Worm (Caenorhabditis elegans) whole organism, young adult: ENCODE measurements around the gene anmt-3.

Experiments
- B0261.1 ChIP-seq: sonication (generic microtip); optimal IDR thresholded peaks from 2 replicates; lab custom pipeline; 2016; ENCODE audit warnings: mild to moderate bottlenecking, missing genetic modification characterization, moderate library complexity, missing compliant biosample characterization
- F22D6.2 ChIP-seq: sonication (generic microtip); optimal IDR thresholded peaks from 2 replicates; lab custom pipeline; 2016; ENCODE audit warnings: mild to moderate bottlenecking, missing genetic modification characterization, missing compliant biosample characterization
- F55B11.4 ChIP-seq: sonication (generic microtip); optimal IDR thresholded peaks from 2 replicates; lab custom pipeline; 2016; ENCODE audit warnings: missing compliant biosample characterization, missing genetic modification characterization, borderline replicate concordance; ENCODE audit not compliant: insufficient read depth
- K12H6.12 ChIP-seq: fragments of 200-800 bp; sonication (Bioruptor generic); optimal IDR thresholded peaks from 2 replicates; lab custom pipeline; 2018; ENCODE audit warnings: mild to moderate bottlenecking, missing genetic modification characterization, missing compliant biosample characterization
- Y53F4B.3 ChIP-seq: fragments of 200-800 bp; sonication (Bioruptor generic); IDR thresholded peaks from 2 replicates; pipeline ENCODE4 v1.3.6; 2022; ENCODE audit warnings: missing genetic modification reagents, missing genetic modification characterization, missing compliant biosample characterization
- ama-1 ChIP-seq, 3 experiments: fragments of 150-350 bp in 1 of 3; sonication (generic microtip) in 2 of 3; optimal IDR thresholded peaks; 2 replicates each; lab custom pipeline; 2014 to 2018; ENCODE audit warnings: missing biosample characterization in 2 of 3, missing genetic modification characterization in 2 of 3, missing genetic modification reagents in 2 of 3
- attf-3 ChIP-seq: fragments of 200-800 bp; sonication (Bioruptor generic); conservative IDR thresholded peaks from 2 replicates; pipeline ENCODE4 v1.3.6; 2022; ENCODE audit warnings: missing genetic modification reagents, missing genetic modification characterization, missing compliant biosample characterization
- attf-5 ChIP-seq: fragments of 200-800 bp; sonication (Bioruptor generic); optimal IDR thresholded peaks from 2 replicates; lab custom pipeline; 2018; ENCODE audit warnings: mild to moderate bottlenecking, missing genetic modification characterization, missing compliant biosample characterization
- cebp-1 ChIP-seq, 2 experiments: fragments of 200-800 bp in 1 of 2; sonication (Bioruptor generic) in 1 of 2; sonication (generic microtip) in 1 of 2; IDR thresholded peaks in 1 of 2; optimal IDR thresholded peaks in 1 of 2; 2 replicates each; pipeline versions ENCODE4 v1.3.6 to Lab custom; 2017 to 2022; ENCODE audit warnings: missing compliant biosample characterization in 2 of 2, missing genetic modification characterization in 2 of 2, mild to moderate bottlenecking in 1 of 2, missing genetic modification reagents in 1 of 2, moderate library complexity in 1 of 2
- ceh-100 ChIP-seq: fragments of 200-800 bp; sonication (Bioruptor generic); IDR thresholded peaks from 2 replicates; pipeline ENCODE4 v1.3.6; 2022; ENCODE audit warnings: missing genetic modification reagents, missing genetic modification characterization, missing compliant biosample characterization
- ceh-79 ChIP-seq: sonication (generic microtip); optimal IDR thresholded peaks from 2 replicates; lab custom pipeline; 2017; ENCODE audit warnings: mild to moderate bottlenecking, missing genetic modification characterization, missing compliant biosample characterization
- die-1 ChIP-seq: sonication (generic microtip); optimal IDR thresholded peaks from 2 replicates; lab custom pipeline; 2016; ENCODE audit warnings: missing genotype, mild to moderate bottlenecking, missing genetic modification characterization, missing compliant biosample characterization
- dox-1 ChIP-seq: fragments of 200-800 bp; sonication (Bioruptor generic); IDR thresholded peaks from 2 replicates; pipeline ENCODE4 v1.3.6; 2022; ENCODE audit warnings: missing genetic modification reagents, missing genetic modification characterization, missing compliant biosample characterization
- dpff-1 ChIP-seq: sonication (generic microtip); optimal IDR thresholded peaks from 2 replicates; lab custom pipeline; 2017; ENCODE audit warnings: mild to moderate bottlenecking, missing genetic modification characterization, missing compliant biosample characterization
- egl-44 ChIP-seq: fragments of 200-800 bp; sonication (Bioruptor generic); IDR thresholded peaks from 2 replicates; pipeline ENCODE4 v1.3.6; 2022; ENCODE audit warnings: missing genetic modification reagents, missing genetic modification characterization, missing compliant biosample characterization
- fkh-3 ChIP-seq: sonication (generic microtip); optimal IDR thresholded peaks from 2 replicates; lab custom pipeline; 2016; ENCODE audit warnings: mild to moderate bottlenecking, missing genetic modification characterization, missing compliant biosample characterization
- gei-17 ChIP-seq: fragments of 200-800 bp; sonication (Bioruptor generic); optimal IDR thresholded peaks from 2 replicates; lab custom pipeline; 2018; ENCODE audit warnings: mild to moderate bottlenecking, missing genetic modification characterization, missing compliant biosample characterization
- him-1 ChIP-seq: sonication (generic microtip); optimal IDR thresholded peaks from 2 replicates; lab custom pipeline; 2016; ENCODE audit warnings: missing genotype, missing genetic modification reagents, missing genetic modification characterization, missing compliant biosample characterization
- hlh-12 ChIP-seq: sonication (generic microtip); optimal IDR thresholded peaks from 2 replicates; lab custom pipeline; 2016; ENCODE audit warnings: missing genetic modification characterization, missing compliant biosample characterization
- hmg-20 ChIP-seq: fragments of 200-800 bp; sonication (Bioruptor generic); IDR thresholded peaks from 2 replicates; pipeline ENCODE4 v1.3.6; 2022; ENCODE audit warnings: missing genetic modification reagents, missing genetic modification characterization, missing compliant biosample characterization
- hsf-1 ChIP-seq: fragments of 200-800 bp; sonication (Bioruptor generic); IDR thresholded peaks from 2 replicates; pipeline ENCODE4 v1.3.6; 2022; ENCODE audit warnings: missing genetic modification reagents, missing genetic modification characterization, missing compliant biosample characterization
- lag-1 ChIP-seq: fragments of 200-800 bp; sonication (Bioruptor generic); IDR thresholded peaks from 2 replicates; pipeline ENCODE4 v1.3.6; 2022; ENCODE audit warnings: missing genetic modification reagents, missing genetic modification characterization, missing compliant biosample characterization
- lsy-27 ChIP-seq: sonication (generic microtip); optimal IDR thresholded peaks from 2 replicates; lab custom pipeline; 2017; ENCODE audit warnings: missing genetic modification characterization, mild to moderate bottlenecking, missing compliant biosample characterization, antibody characterized with exemption, missing genotype, borderline replicate concordance; ENCODE audit not compliant: insufficient read depth
- madf-10 ChIP-seq: sonication (generic microtip); optimal IDR thresholded peaks from 2 replicates; lab custom pipeline; 2016; ENCODE audit warnings: mild to moderate bottlenecking, missing genetic modification characterization, missing compliant biosample characterization
- madf-3 ChIP-seq: fragments of 200-800 bp; sonication (Bioruptor generic); IDR thresholded peaks from 2 replicates; pipeline ENCODE4 v1.3.6; 2022; ENCODE audit warnings: missing genetic modification reagents, missing genetic modification characterization, missing compliant biosample characterization
- nfya-1 ChIP-seq: sonication (generic microtip); optimal IDR thresholded peaks from 2 replicates; lab custom pipeline; 2017; ENCODE audit warnings: antibody characterized with exemption, missing compliant biosample characterization, missing genetic modification characterization, borderline replicate concordance; ENCODE audit not compliant: insufficient read depth
- nhr-179 ChIP-seq: sonication (generic microtip); optimal IDR thresholded peaks from 2 replicates; lab custom pipeline; 2016; ENCODE audit warnings: mild to moderate bottlenecking, missing genetic modification characterization, missing compliant biosample characterization
- nhr-27 ChIP-seq: fragments of 200-800 bp; sonication (Bioruptor generic); optimal IDR thresholded peaks from 2 replicates; lab custom pipeline; 2018; ENCODE audit warnings: mild to moderate bottlenecking, missing genetic modification characterization, moderate library complexity, missing compliant biosample characterization
- rec-8 ChIP-seq, 2 experiments: sonication (generic microtip); optimal IDR thresholded peaks; 2 replicates each; lab custom pipeline; 2016; ENCODE audit warnings: mild to moderate bottlenecking in 2 of 2, missing genetic modification characterization in 2 of 2, missing genetic modification reagents in 2 of 2, missing genotype in 2 of 2, missing biosample characterization in 1 of 2, missing compliant biosample characterization in 1 of 2, moderate library complexity in 1 of 2
- sdz-38 ChIP-seq: sonication (generic microtip); optimal IDR thresholded peaks from 2 replicates; lab custom pipeline; 2016; ENCODE audit warnings: missing genotype, missing genetic modification characterization, missing compliant biosample characterization
- snpc-1.1 ChIP-seq: sonication (generic microtip); optimal IDR thresholded peaks from 2 replicates; lab custom pipeline; 2017; ENCODE audit warnings: missing genetic modification characterization, mild to moderate bottlenecking, missing compliant biosample characterization, antibody characterized with exemption, moderate library complexity, missing genotype, missing genetic modification reagents; ENCODE audit not compliant: insufficient read depth
- tbp1 ChIP-seq: fragments of 200-800 bp; sonication (Bioruptor generic); optimal IDR thresholded peaks from 2 replicates; lab custom pipeline; 2018; ENCODE audit warnings: mild to moderate bottlenecking, missing genetic modification characterization, missing compliant biosample characterization
- tbx-9 ChIP-seq: sonication (generic microtip); optimal IDR thresholded peaks from 2 replicates; lab custom pipeline; 2016; ENCODE audit warnings: borderline replicate concordance, missing genetic modification characterization, inconsistent platforms, missing compliant biosample characterization
- zfh-2 ChIP-seq: fragments of 200-800 bp; sonication (Bioruptor generic); conservative IDR thresholded peaks from 2 replicates; pipeline ENCODE4 v1.3.6; 2022; ENCODE audit warnings: missing genetic modification reagents, missing genetic modification characterization, missing compliant biosample characterization
- ztf-6 ChIP-seq: fragments of 200-800 bp; sonication (Bioruptor generic); IDR thresholded peaks from 2 replicates; pipeline ENCODE4 v1.3.6; 2022; ENCODE audit warnings: missing genetic modification reagents, missing genetic modification characterization, missing compliant biosample characterization

Gene anmt-3

DNA sequence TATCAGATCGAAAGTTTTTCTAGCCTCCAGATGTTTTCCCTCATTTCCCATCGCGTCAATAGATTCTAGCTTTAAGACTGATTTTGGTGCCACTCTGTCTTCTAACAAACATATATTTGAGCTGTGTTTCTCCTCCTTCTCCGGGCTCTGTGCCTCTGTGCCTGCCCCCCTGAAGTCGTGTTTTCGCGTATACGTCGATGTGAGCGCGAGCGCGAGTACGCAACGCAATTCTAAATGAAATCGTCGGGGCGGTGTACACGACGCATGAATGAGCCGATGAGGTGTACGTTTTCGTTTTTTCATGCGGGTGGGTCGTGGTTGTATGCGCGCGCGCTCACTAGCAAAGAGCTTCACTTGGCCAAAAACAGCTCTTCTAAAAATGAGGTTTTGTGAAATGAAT lies 7.8 kb upstream of the anmt-3 start:
- TF ChIP-seq madf-3: 0 out of 2 replicates have a peak, but pooled peaks have one; percentile 19
- no peak for TF ChIP-seq die-1 (tag; lab: Kevin White, UChicago)
- peak; percentile 36; the same call in 1 of the 2 replicates for TF ChIP-seq zfh-2 (GFP tag; lab: Robert Waterston, UW)

DNA sequence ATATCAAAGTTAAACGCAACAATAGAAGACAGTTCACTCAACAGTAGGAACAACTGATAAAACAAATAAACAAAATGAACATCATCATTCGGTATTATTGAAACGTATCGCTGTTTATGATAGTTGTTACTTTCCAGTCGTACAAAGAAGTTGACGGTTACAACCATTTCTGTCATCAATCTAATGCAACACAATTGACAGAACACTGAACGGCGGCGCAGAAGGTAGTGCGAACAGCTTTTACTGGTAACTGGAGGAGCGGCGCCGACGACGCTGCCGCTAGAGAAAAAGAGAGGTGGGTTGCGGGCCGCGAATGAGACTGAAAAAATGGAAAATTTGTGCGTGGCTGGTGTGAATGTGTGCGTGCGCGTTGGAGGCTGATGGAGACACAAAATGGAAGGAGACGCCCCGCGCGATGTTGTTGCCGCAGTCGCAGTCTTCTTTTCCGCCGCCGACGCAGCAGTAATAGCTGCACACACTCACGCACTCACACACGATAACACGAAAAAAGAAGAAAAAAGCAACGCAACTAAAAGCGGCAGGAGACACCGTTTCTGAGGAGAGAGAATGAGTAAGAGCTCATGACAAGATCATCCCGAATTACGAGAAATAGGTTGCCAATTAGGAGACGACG lies 6.1 kb upstream of the anmt-3 start:
- TF ChIP-seq snpc-1.1 (tag; lab: Kevin White, UChicago) (no peak), attf-3 (GFP tag; lab: Robert Waterston, UW) (no peak), ama-1 (optimal IDR thresholded peaks at IDR 0.05; lab: Kevin White, UChicago) (no peak), ama-1 (GFP tag; optimal IDR thresholded peaks at IDR 0.05; lab: Kevin White, UChicago) (no peak), madf-10 (tag; lab: Kevin White, UChicago) (no peak), nhr-27 (tag; lab: Kevin White, UChicago) (no peak), K12H6.12 (tag; lab: Kevin White, UChicago) (peak; percentile 9), sdz-38 (tag; lab: Kevin White, UChicago) (no peak), egl-44 (GFP tag; lab: Robert Waterston, UW) (no peak), hsf-1 (GFP tag; lab: Robert Waterston, UW) (0 out of 2 replicates have a peak, but pooled peaks have one; percentile 33), nhr-179 (no peak), tbx-9 (tag; lab: Kevin White, UChicago) (no peak), B0261.1 (tag; lab: Kevin White, UChicago) (no peak), ztf-6 (no peak), lag-1 (GFP tag; lab: Robert Waterston, UW) (no peak), zfh-2 (GFP tag; lab: Robert Waterston, UW) (peak; percentile 83), lsy-27 (tag; lab: Kevin White, UChicago) (no peak), ceh-100 (GFP tag; lab: Robert Waterston, UW) (no peak), him-1 (tag; lab: Kevin White, UChicago) (no peak), gei-17 (GFP tag; lab: Kevin White, UChicago) (no peak), die-1 (tag; lab: Kevin White, UChicago) (no peak), cebp-1 (GFP tag; IDR thresholded peaks at IDR 0.05; lab: Robert Waterston, UW) (no peak), cebp-1 (tag; optimal IDR thresholded peaks at IDR 0.05; lab: Kevin White, UChicago) (peak; percentile 3), dox-1 (GFP tag; lab: Robert Waterston, UW) (no peak), hlh-12 (no peak), fkh-3 (no peak), ceh-79 (tag; lab: Kevin White, UChicago) (no peak), rec-8 (tag; optimal IDR thresholded peaks at IDR 0.05; lab: Kevin White, UChicago) (no peak), dpff-1 (tag; lab: Kevin White, UChicago) (no peak), attf-5 (GFP tag; lab: Kevin White, UChicago) (no peak), F55B11.4 (tag; lab: Kevin White, UChicago) (no peak), hmg-20 (GFP tag; lab: Robert Waterston, UW) (no peak), nfya-1 (tag; lab: Kevin White, UChicago) (no peak), tbp1 (GFP tag; lab: Kevin White, UChicago) (no peak)
- TF ChIP-seq, all 124 proteins: peak for 4

DNA sequence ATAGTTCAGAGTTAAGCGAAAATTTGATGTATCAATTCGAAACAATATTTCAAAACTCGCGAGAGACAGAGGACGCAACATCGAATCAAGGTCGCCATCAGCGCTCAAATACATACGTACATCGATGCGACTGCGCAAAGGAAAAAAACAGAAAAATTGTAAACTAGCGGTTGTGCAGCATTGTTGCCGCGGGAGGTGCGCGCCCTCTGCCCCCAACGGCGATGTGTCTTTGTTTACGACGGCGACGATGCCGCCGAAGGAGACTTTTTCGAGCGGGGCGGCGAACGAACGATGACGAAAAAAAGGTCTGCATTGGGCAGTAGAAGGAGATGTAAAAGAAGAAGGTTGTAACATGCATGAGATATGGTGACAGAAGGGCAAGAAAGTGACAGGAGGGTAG lies 4.8 kb upstream of the anmt-3 start:
- TF ChIP-seq zfh-2 (GFP tag; lab: Robert Waterston, UW) (peak; percentile 57), F22D6.2 (tag; lab: Kevin White, UChicago) (no peak), Y53F4B.3 (GFP tag; lab: Robert Waterston, UW) (no peak)
